Worm (Caenorhabditis elegans) whole organism, early embryonic: ENCODE measurements around the gene Y38H6C.9.

Experiments used
- aly-1 ChIP-seq: sonication (generic microtip); optimal IDR thresholded peaks from 2 replicates; lab custom pipeline; 2016; ENCODE audit warnings: missing genetic modification characterization, missing compliant biosample characterization
- ama-1 ChIP-seq: fragments of 150-350 bp; optimal IDR thresholded peaks from 2 replicates; lab custom pipeline; 2014
- ceh-36 ChIP-seq: sonication (generic microtip); optimal IDR thresholded peaks from 2 replicates; lab custom pipeline; 2016; ENCODE audit warnings: missing genetic modification characterization, inconsistent platforms, missing compliant biosample characterization
- ets-7 ChIP-seq: sonication (generic microtip); optimal IDR thresholded peaks from 2 replicates; lab custom pipeline; 2016; ENCODE audit warnings: missing genotype, missing genetic modification characterization, missing compliant biosample characterization
- pes-1 ChIP-seq: fragments of 200-800 bp; sonication (Bioruptor generic); IDR thresholded peaks from 2 replicates; pipeline ENCODE4 v1.3.6; 2022; ENCODE audit warnings: missing genetic modification reagents, missing genetic modification characterization, missing compliant biosample characterization
- scrt-1 ChIP-seq: fragments of 200-800 bp; sonication (Bioruptor generic); IDR thresholded peaks from 2 replicates; pipeline ENCODE4 v1.3.6; 2022; ENCODE audit warnings: missing genetic modification characterization, missing compliant biosample characterization
- sea-1 ChIP-seq: fragments of 200-800 bp; sonication (Bioruptor generic); conservative IDR thresholded peaks from 2 replicates; pipeline ENCODE4 v1.3.6; 2022; ENCODE audit warnings: missing genetic modification characterization, missing compliant biosample characterization
- tbx-37 ChIP-seq: fragments of 200-800 bp; sonication (Bioruptor generic); conservative IDR thresholded peaks from 2 replicates; pipeline ENCODE4 v1.3.6; 2022; ENCODE audit warnings: missing genetic modification reagents, missing genetic modification characterization, missing compliant biosample characterization

ce11 chrV:20552971-20553370, 30.9 kb upstream of the Y38H6C.9 start, which contains the start of gene vmo-1:
- TF ChIP-seq aly-1 (tag; lab: Kevin White, UChicago) (no peak), ceh-36 (no peak), pes-1 (GFP tag; lab: Robert Waterston, UW) (no peak), scrt-1 (no peak), sea-1 (no peak), ets-7 (tag; lab: Kevin White, UChicago) (no peak), ama-1 (lab: Kevin White, UChicago) (no peak), tbx-37 (no peak)
